Fruit fly (Drosophila melanogaster): Measurements from ENCODE around the gene pHCl-2.

DNA sequence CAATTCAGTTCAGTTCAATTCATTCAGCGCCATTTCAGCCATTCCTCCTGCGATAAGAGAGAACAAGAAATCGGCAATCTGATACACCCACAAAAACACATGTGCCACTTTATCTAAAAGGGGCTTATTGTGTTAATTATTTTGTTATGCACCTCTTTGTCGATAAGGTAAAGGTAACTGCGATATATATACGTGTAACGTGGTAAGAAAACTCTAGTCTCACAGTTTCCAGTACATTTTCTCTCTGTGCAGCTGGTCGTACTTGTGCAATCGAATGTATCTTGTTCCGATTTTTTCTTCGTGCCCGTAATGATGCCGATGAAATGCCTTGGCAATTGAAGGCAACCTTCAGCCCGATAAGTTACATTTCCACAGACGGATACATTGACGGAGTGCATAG lies 17.7 kb downstream of the pHCl-2 start:
- TF ChIP-seq psq (optimal IDR thresholded peaks at IDR 0.05) (no peak), Sin3A (optimal IDR thresholded peaks at IDR 0.05) (no peak)

All from Kc167 (cell line).